Fruit fly (Drosophila melanogaster) whole organism, wandering third instar larva: ENCODE data around the gene CG7916.

ENCODE experiments used
- Abd-B ChIP-seq: fragments of >200 bp; optimal IDR thresholded peaks from 2 replicates; lab custom pipeline; 2017; ENCODE audit warnings: missing biosample characterization, missing genetic modification characterization
- CG32264 ChIP-seq: fragments of 200-800 bp; sonication (Bioruptor generic); optimal IDR thresholded peaks from 2 replicates; lab custom pipeline; 2016; ENCODE audit warnings: missing biosample characterization, missing genetic modification characterization
- CG9705 ChIP-seq: fragments of 200-800 bp; sonication (Bioruptor generic); optimal IDR thresholded peaks from 2 replicates; lab custom pipeline; 2018; ENCODE audit warnings: missing biosample characterization, mild to moderate bottlenecking, missing genetic modification characterization
- Dif ChIP-seq: fragments of 200-275, 200-300 bp; sonication (Bioruptor generic); optimal IDR thresholded peaks from 2 replicates; lab custom pipeline; 2018; ENCODE audit warnings: missing biosample characterization, missing genetic modification characterization; ENCODE audit not compliant: partially characterized antibody
- GATAd ChIP-seq: sonication (Bioruptor generic); optimal IDR thresholded peaks from 2 replicates; lab custom pipeline; 2016; ENCODE audit warnings: missing biosample characterization, missing genetic modification characterization
- Hr78 ChIP-seq: fragments of >200 bp; optimal IDR thresholded peaks from 2 replicates; lab custom pipeline; 2017; ENCODE audit warnings: missing biosample characterization, missing genetic modification characterization
- Hr83 ChIP-seq: fragments of 200-300 bp; sonication (Bioruptor generic); optimal IDR thresholded peaks from 2 replicates; lab custom pipeline; 2016; ENCODE audit warnings: missing biosample characterization, mild to moderate bottlenecking, missing genetic modification characterization, moderate library complexity; ENCODE audit not compliant: poor library complexity, severe bottlenecking
- Jra ChIP-seq: sonication (Bioruptor generic); optimal IDR thresholded peaks from 2 replicates; lab custom pipeline; 2016; ENCODE audit warnings: missing biosample characterization, missing genetic modification characterization
- Mio ChIP-seq: sonication (Bioruptor generic); optimal IDR thresholded peaks from 2 replicates; lab custom pipeline; 2016; ENCODE audit warnings: missing biosample characterization, missing genetic modification characterization
- N ChIP-seq: fragments of >200 bp; optimal IDR thresholded peaks from 2 replicates; lab custom pipeline; 2018; ENCODE audit warnings: missing biosample characterization, missing external identifiers, missing genetic modification characterization
- OdsH ChIP-seq: fragments of 200-800 bp; sonication (Bioruptor generic); optimal IDR thresholded peaks from 2 replicates; lab custom pipeline; 2016; ENCODE audit warnings: missing biosample characterization, mild to moderate bottlenecking, missing genetic modification characterization
- Rel ChIP-seq, 2 experiments: fragments of 200-800 bp; sonication (Bioruptor generic) in 1 of 2; optimal IDR thresholded peaks; 2 replicates in 1 of 2; 3 replicates in 1 of 2; lab custom pipeline; 2016 to 2019; ENCODE audit warnings: mild to moderate bottlenecking in 2 of 2, missing biosample characterization in 2 of 2, missing genetic modification characterization in 2 of 2, moderate library complexity in 1 of 2
- Sp1 ChIP-seq: fragments of 200-800 bp; sonication (Bioruptor generic); optimal IDR thresholded peaks from 3 replicates; lab custom pipeline; 2019; ENCODE audit warnings: missing biosample characterization, mild to moderate bottlenecking, missing genetic modification characterization, moderate library complexity
- Vsx2 ChIP-seq: fragments of 200-300, 225-300 bp; sonication (Bioruptor generic); optimal IDR thresholded peaks from 2 replicates; lab custom pipeline; 2018; ENCODE audit warnings: missing biosample characterization, missing genetic modification characterization; ENCODE audit not compliant: partially characterized antibody
- br ChIP-seq: fragments of 200-800 bp; sonication (Bioruptor generic); optimal IDR thresholded peaks from 2 replicates; lab custom pipeline; 2016; ENCODE audit warnings: missing biosample characterization, missing genetic modification characterization
- dmrt93B ChIP-seq: fragments of 200-800 bp; sonication (Bioruptor generic); optimal IDR thresholded peaks from 2 replicates; lab custom pipeline; 2018; ENCODE audit warnings: missing biosample characterization, mild to moderate bottlenecking, missing genetic modification characterization
- dsf ChIP-seq: sonication (Bioruptor generic); optimal IDR thresholded peaks from 2 replicates; lab custom pipeline; 2016; ENCODE audit warnings: missing biosample characterization, missing genetic modification characterization, borderline replicate concordance
- ey ChIP-seq: fragments of 200-800 bp; sonication (Bioruptor generic); optimal IDR thresholded peaks from 2 replicates; lab custom pipeline; 2016; ENCODE audit warnings: missing biosample characterization, missing genetic modification characterization
- foxo ChIP-seq, 2 experiments: fragments of 200-800 bp; sonication (Bioruptor generic); optimal IDR thresholded peaks; 2 replicates in 1 of 2; 3 replicates in 1 of 2; lab custom pipeline; 2016 to 2017; ENCODE audit warnings: missing biosample characterization in 2 of 2, missing genetic modification characterization in 2 of 2
- fru ChIP-seq: fragments of 200-800 bp; sonication (Bioruptor generic); optimal IDR thresholded peaks from 3 replicates; lab custom pipeline; 2016; ENCODE audit warnings: missing biosample characterization, mild to moderate bottlenecking, missing genetic modification characterization
- h ChIP-seq: fragments of 200-800 bp; sonication (Bioruptor generic); optimal IDR thresholded peaks from 3 replicates; lab custom pipeline; 2016; ENCODE audit warnings: missing biosample characterization, mild to moderate bottlenecking, missing genetic modification characterization
- lola ChIP-seq: fragments of >200 bp; optimal IDR thresholded peaks from 2 replicates; lab custom pipeline; 2017; ENCODE audit warnings: missing biosample characterization, missing genetic modification characterization
- psq ChIP-seq: fragments of 200-800 bp; sonication (Bioruptor generic); optimal IDR thresholded peaks from 3 replicates; lab custom pipeline; 2017; ENCODE audit warnings: missing biosample characterization, mild to moderate bottlenecking, missing genetic modification characterization, moderate library complexity
- rgr ChIP-seq: fragments of 200-800 bp; sonication (Bioruptor generic); optimal IDR thresholded peaks from 3 replicates; lab custom pipeline; 2016; ENCODE audit warnings: missing biosample characterization, mild to moderate bottlenecking, missing genetic modification characterization
- sage ChIP-seq: fragments of 200-800 bp; sonication (Bioruptor generic); optimal IDR thresholded peaks from 2 replicates; lab custom pipeline; 2016; ENCODE audit warnings: missing biosample characterization, mild to moderate bottlenecking, missing genetic modification characterization
- sv ChIP-seq: fragments of 200-800 bp; sonication (Bioruptor generic); optimal IDR thresholded peaks from 3 replicates; lab custom pipeline; 2016; ENCODE audit warnings: missing biosample characterization, missing genetic modification characterization
- tai ChIP-seq: sonication (Bioruptor generic); optimal IDR thresholded peaks from 2 replicates; lab custom pipeline; 2016; ENCODE audit warnings: missing biosample characterization, missing genetic modification characterization
- usp ChIP-seq: fragments of >200 bp; optimal IDR thresholded peaks from 2 replicates; lab custom pipeline; 2017; ENCODE audit warnings: missing biosample characterization, missing genetic modification characterization

The CG7916 gene

dm6 chr2L:13803805-13804560 lies 42.6 kb upstream of the CG7916 start:
- no peak for TF ChIP-seq Vsx2 (GFP tag; lab: Kevin White, UChicago)
- TF ChIP-seq CG32264 (GFP tag; lab: Kevin White, UChicago) = no peak
- no peak for TF ChIP-seq sv (GFP tag; lab: Kevin White, UChicago)
- TF ChIP-seq br (GFP tag; lab: Kevin White, UChicago) = peak; percentile 44
- peak in 1 of 2 experiments; percentile 4 for TF ChIP-seq foxo (GFP tag; optimal IDR thresholded peaks at IDR 0.05; lab: Kevin White, UChicago)
- no peak for TF ChIP-seq Jra (GFP tag; lab: Kevin White, UChicago)
- no peak for TF ChIP-seq Rel (GFP tag; optimal IDR thresholded peaks at IDR 0.05; lab: Kevin White, UChicago)
- TF ChIP-seq Rel (tag; optimal IDR thresholded peaks at IDR 0.05; lab: Kevin White, UChicago) = peak; percentile 52
- no peak for TF ChIP-seq psq
- TF ChIP-seq, all 38 proteins: peak for 3

DNA sequence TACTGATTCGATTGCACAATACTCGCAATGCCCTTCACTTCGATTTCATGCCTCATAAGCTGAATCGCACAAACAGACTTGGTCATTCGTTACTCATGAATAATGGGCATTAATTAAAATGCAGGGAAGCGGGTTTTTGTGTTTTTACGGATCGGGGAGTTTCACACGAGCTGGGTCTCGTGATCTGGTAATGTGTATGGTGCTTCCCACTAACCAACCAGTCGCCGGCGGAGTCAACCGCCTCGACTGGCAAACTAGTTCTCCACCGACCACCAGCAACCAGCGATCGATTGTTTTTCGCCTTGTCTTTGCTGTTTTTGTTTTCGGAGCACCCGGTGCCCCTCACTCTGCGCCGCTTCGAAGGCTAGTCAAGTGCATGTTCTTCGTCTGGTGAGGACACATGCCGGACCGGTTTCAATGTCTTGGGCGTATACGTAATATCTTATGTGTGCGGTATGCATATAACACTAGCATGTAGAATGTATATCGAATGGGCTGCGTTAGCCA lies 41.9 kb upstream of the CG7916 start:
- TF ChIP-seq lola (GFP tag; lab: Kevin White, UChicago) = no peak
- no peak for TF ChIP-seq ey (GFP tag; lab: Kevin White, UChicago)
- peak; percentile 10 for TF ChIP-seq Hr83 (GFP tag; lab: Kevin White, UChicago)
- TF ChIP-seq sage (GFP tag; lab: Kevin White, UChicago) = no peak
- TF ChIP-seq GATAd (GFP tag; lab: Kevin White, UChicago) = no peak
- TF ChIP-seq Rel (GFP tag; optimal IDR thresholded peaks at IDR 0.05; lab: Kevin White, UChicago) = no peak
- peak; percentile 8 for TF ChIP-seq Rel (tag; optimal IDR thresholded peaks at IDR 0.05; lab: Kevin White, UChicago)
- TF ChIP-seq dmrt93B (GFP tag; lab: Kevin White, UChicago) = no peak
- no peak for TF ChIP-seq N (GFP tag; lab: Kevin White, UChicago)
- peak; percentile 4 for TF ChIP-seq Dif
- TF ChIP-seq usp (GFP tag; lab: Kevin White, UChicago) = no peak
- no peak for TF ChIP-seq Jra (GFP tag; lab: Kevin White, UChicago)
- TF ChIP-seq br (GFP tag; lab: Kevin White, UChicago) = no peak
- no peak for TF ChIP-seq foxo (GFP tag; optimal IDR thresholded peaks at IDR 0.05; lab: Kevin White, UChicago)
- TF ChIP-seq Abd-B (GFP tag; lab: Kevin White, UChicago) = no peak
- TF ChIP-seq CG9705 (GFP tag; lab: Kevin White, UChicago) = no peak
- TF ChIP-seq psq = no peak
- no peak for TF ChIP-seq fru (GFP tag; lab: Kevin White, UChicago)

DNA sequence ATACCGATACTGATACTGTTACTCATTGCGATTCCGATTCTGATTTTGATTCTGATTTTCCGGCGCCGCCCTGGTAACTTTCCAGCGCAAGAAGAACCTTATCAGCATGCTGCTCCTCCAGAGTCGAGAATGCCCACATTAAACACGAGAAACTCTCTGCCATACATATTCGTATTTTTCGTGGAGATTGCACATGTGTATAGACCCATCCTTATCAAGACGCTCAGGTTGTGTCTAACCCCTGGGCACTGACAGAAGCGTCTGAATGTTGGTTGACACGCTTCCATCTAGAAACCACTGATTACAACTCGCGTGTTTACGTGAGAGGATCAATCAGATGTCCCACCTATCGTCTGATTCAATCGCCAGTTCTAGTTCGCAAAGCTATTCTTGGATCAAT lies 41.4 kb upstream of the CG7916 start:
- TF ChIP-seq foxo (GFP tag; optimal IDR thresholded peaks at IDR 0.05; lab: Kevin White, UChicago) = no peak
- no peak for TF ChIP-seq Hr78 (GFP tag; lab: Kevin White, UChicago)
- no peak for TF ChIP-seq ey (GFP tag; lab: Kevin White, UChicago)
- TF ChIP-seq br (GFP tag; lab: Kevin White, UChicago) = no peak
- no peak for TF ChIP-seq lola (GFP tag; lab: Kevin White, UChicago)
- no peak for TF ChIP-seq GATAd (GFP tag; lab: Kevin White, UChicago)
- TF ChIP-seq CG32264 (GFP tag; lab: Kevin White, UChicago) = no peak
- no peak for TF ChIP-seq Jra (GFP tag; lab: Kevin White, UChicago)
- TF ChIP-seq tai = no peak
- TF ChIP-seq Mio (GFP tag; lab: Kevin White, UChicago) = no peak
- no peak for TF ChIP-seq Sp1 (GFP tag; lab: Kevin White, UChicago)
- no peak for TF ChIP-seq psq
- TF ChIP-seq dsf (GFP tag; lab: Kevin White, UChicago) = no peak
- TF ChIP-seq Hr83 (GFP tag; lab: Kevin White, UChicago) = no peak
- TF ChIP-seq, all 38 proteins: peak for 0

dm6 chr2L:13807097-13807496 lies 39.5 kb upstream of the CG7916 start:
- TF ChIP-seq h (peak; percentile 55), CG9705 (GFP tag; lab: Kevin White, UChicago) (no peak), rgr (GFP tag; lab: Kevin White, UChicago) (peak; percentile 52), OdsH (GFP tag; lab: Kevin White, UChicago) (peak; percentile 13), lola (GFP tag; lab: Kevin White, UChicago) (no peak), Rel (GFP tag; optimal IDR thresholded peaks at IDR 0.05; lab: Kevin White, UChicago) (no peak), Rel (tag; optimal IDR thresholded peaks at IDR 0.05; lab: Kevin White, UChicago) (no peak), Hr83 (GFP tag; lab: Kevin White, UChicago) (peak; percentile 76), fru (GFP tag; lab: Kevin White, UChicago) (peak; percentile 42)
